Worm (Caenorhabditis elegans) whole organism, L3 larva: Measurements from ENCODE around the gene Y38H8A.1.

Experiments
- aly-2 ChIP-seq: fragments of 150-350 bp; optimal IDR thresholded peaks from 2 replicates; lab custom pipeline; 2014; ENCODE audit warnings: missing biosample characterization, missing genetic modification characterization
- ceh-82 ChIP-seq: fragments of 150-350 bp; optimal IDR thresholded peaks from 2 replicates; lab custom pipeline; 2014; ENCODE audit warnings: missing biosample characterization, missing genetic modification characterization
- elt-2 ChIP-seq: sonication (generic microtip); optimal IDR thresholded peaks from 2 replicates; lab custom pipeline; 2016; ENCODE audit warnings: missing genetic modification reagents, mild to moderate bottlenecking, missing genetic modification characterization, missing compliant biosample characterization
- jun-1 ChIP-seq: fragments of 150-350 bp; optimal IDR thresholded peaks from 2 replicates; lab custom pipeline; 2014; ENCODE audit warnings: missing biosample characterization, missing genetic modification reagents, missing genetic modification characterization
- mdl-1 ChIP-seq: fragments of 150-350 bp; optimal IDR thresholded peaks from 2 replicates; lab custom pipeline; 2014; ENCODE audit warnings: missing biosample characterization, missing genetic modification characterization
- nhr-11 ChIP-seq: fragments of 150-350 bp; optimal IDR thresholded peaks from 2 replicates; lab custom pipeline; 2014; ENCODE audit warnings: missing biosample characterization, missing genetic modification characterization
- nhr-77 ChIP-seq: fragments of 150-350 bp; optimal IDR thresholded peaks from 2 replicates; lab custom pipeline; 2014; ENCODE audit warnings: missing biosample characterization, missing genetic modification characterization
- tbx-2 ChIP-seq: sonication (generic microtip); optimal IDR thresholded peaks from 2 replicates; lab custom pipeline; 2016; ENCODE audit warnings: mild to moderate bottlenecking, missing genetic modification characterization, missing compliant biosample characterization
- ztf-4 ChIP-seq: fragments of 150-350 bp; optimal IDR thresholded peaks from 2 replicates; lab custom pipeline; 2014; ENCODE audit warnings: missing biosample characterization, missing genetic modification characterization

DNA sequence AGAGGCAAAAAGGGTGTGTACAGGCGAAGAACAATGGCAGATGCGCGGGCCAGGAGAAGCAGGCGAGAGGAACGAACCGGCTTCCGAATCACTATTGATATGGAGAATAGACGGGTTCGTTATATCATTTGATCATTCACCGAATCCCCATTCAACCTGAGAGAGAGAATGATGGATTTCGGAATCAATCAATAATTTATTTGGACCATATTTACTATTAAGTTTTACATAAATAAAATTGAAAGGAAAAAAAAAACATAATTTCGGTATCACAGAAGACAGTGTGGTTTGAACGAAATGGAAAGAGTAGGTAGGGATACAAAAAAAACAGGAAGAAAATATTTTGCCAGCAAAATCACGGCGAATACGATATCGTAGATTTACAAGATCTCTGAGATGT is 37.3 kb upstream of the Y38H8A.1 start, which contains the start of gene mam-3:
- TF ChIP-seq tbx-2 (tag; lab: Kevin White, UChicago) = no peak
- no peak for TF ChIP-seq mdl-1 (tag; lab: Kevin White, UChicago)
- no peak for TF ChIP-seq aly-2 (tag; lab: Kevin White, UChicago)
- TF ChIP-seq nhr-77 (tag; lab: Kevin White, UChicago) = no peak
- no peak for TF ChIP-seq ztf-4 (tag; lab: Kevin White, UChicago)
- no peak for TF ChIP-seq ceh-82
- TF ChIP-seq elt-2 = no peak
- no peak for TF ChIP-seq nhr-11 (tag; lab: Kevin White, UChicago)
- no peak for TF ChIP-seq jun-1 (tag; lab: Kevin White, UChicago)
